Worm (Caenorhabditis elegans) whole organism, L1 larva: ENCODE measurements around the gene str-238.
"Not testable (repeated sequence)": the region's sequence is repeated elsewhere in the genome, so short reads cannot be mapped to it uniquely, and the experiment has no call there.

Experiments
- alr-1 ChIP-seq: fragments of 200-800 bp; sonication (Bioruptor generic); optimal IDR thresholded peaks from 2 replicates; lab custom pipeline; 2018; ENCODE audit warnings: borderline replicate concordance, mild to moderate bottlenecking, missing genetic modification characterization, missing compliant biosample characterization
- egl-13 ChIP-seq: sonication (generic microtip); optimal IDR thresholded peaks from 2 replicates; lab custom pipeline; 2016; ENCODE audit warnings: missing genotype, missing genetic modification reagents, missing genetic modification characterization, missing compliant biosample characterization
- egl-27 ChIP-seq, 2 experiments: fragments of 150-350 bp in 1 of 2; sonication (generic microtip); optimal IDR thresholded peaks; 3 replicates each; lab custom pipeline; 2017 to 2018; ENCODE audit warnings: missing biosample characterization in 2 of 2, missing genetic modification characterization in 2 of 2, missing genetic modification reagents in 2 of 2
- elt-2 ChIP-seq: sonication (generic microtip); optimal IDR thresholded peaks from 2 replicates; lab custom pipeline; 2016; ENCODE audit warnings: missing genetic modification characterization, mild to moderate bottlenecking, inconsistent platforms, missing compliant biosample characterization, missing genetic modification reagents
- ets-5 ChIP-seq: fragments of 200-800 bp; sonication (Bioruptor generic); IDR thresholded peaks from 2 replicates; pipeline ENCODE4 v1.3.6; 2022; ENCODE audit warnings: missing genetic modification characterization, missing compliant biosample characterization
- fos-1 ChIP-seq: fragments of 150-350 bp; optimal IDR thresholded peaks from 2 replicates; lab custom pipeline; 2014; ENCODE audit warnings: missing biosample characterization, missing genetic modification characterization
- lsy-2 ChIP-seq, 2 experiments: fragments of 150-350 bp; optimal IDR thresholded peaks; 2 replicates each; lab custom pipeline; 2014; ENCODE audit warnings: missing biosample characterization in 2 of 2, missing genetic modification characterization in 2 of 2
- nhr-71 ChIP-seq: sonication (generic microtip); optimal IDR thresholded peaks from 2 replicates; lab custom pipeline; 2016; ENCODE audit warnings: mild to moderate bottlenecking, missing genetic modification characterization, moderate library complexity, missing compliant biosample characterization
- nhr-84 ChIP-seq: sonication (generic microtip); optimal IDR thresholded peaks from 2 replicates; lab custom pipeline; 2017; ENCODE audit warnings: missing biosample characterization, missing genetic modification characterization
- pag-3 ChIP-seq: sonication (generic microtip); optimal IDR thresholded peaks from 2 replicates; lab custom pipeline; 2017; ENCODE audit warnings: missing genetic modification characterization, mild to moderate bottlenecking, missing compliant biosample characterization, antibody characterized with exemption, borderline replicate concordance; ENCODE audit not compliant: insufficient read depth
- pax-3 ChIP-seq: fragments of 200-800 bp; sonication (Bioruptor generic); optimal IDR thresholded peaks from 2 replicates; lab custom pipeline; 2018; ENCODE audit warnings: mild to moderate bottlenecking, missing genetic modification characterization, moderate library complexity, missing compliant biosample characterization
- snpc-4 ChIP-seq: fragments of 150-350 bp; optimal IDR thresholded peaks from 2 replicates; lab custom pipeline; 2014; ENCODE audit warnings: missing biosample characterization, missing genetic modification characterization
- tbx-2 ChIP-seq: sonication (generic microtip); optimal IDR thresholded peaks from 2 replicates; lab custom pipeline; 2016; ENCODE audit warnings: missing genetic modification characterization, missing compliant biosample characterization
- unc-30 ChIP-seq: sonication (generic microtip); optimal IDR thresholded peaks from 2 replicates; lab custom pipeline; 2017; ENCODE audit warnings: missing biosample characterization, missing genetic modification characterization

Gene str-238

ce11 chrV:814716-815115 lies 49.9 kb downstream of the str-238 start, which contains the start of gene R13D11.3:
Gene R13D11.3 (plus strand): TSS chrV:815016.
- no peak for TF ChIP-seq egl-13
- TF ChIP-seq snpc-4 (tag; lab: Kevin White, UChicago): no peak
- TF ChIP-seq egl-27 (tag; optimal IDR thresholded peaks at IDR 0.05; lab: Kevin White, UChicago): no peak
- TF ChIP-seq alr-1 (tag; lab: Kevin White, UChicago): no peak
- TF ChIP-seq nhr-84 (tag; lab: Kevin White, UChicago): no peak
- no peak for TF ChIP-seq elt-2 (tag; lab: Kevin White, UChicago)
- no peak for TF ChIP-seq lsy-2 (tag; optimal IDR thresholded peaks at IDR 0.05; lab: Kevin White, UChicago)
- no peak for TF ChIP-seq pag-3 (tag; lab: Kevin White, UChicago)
- TF ChIP-seq nhr-71 (tag; lab: Kevin White, UChicago): no peak
- TF ChIP-seq unc-30 (tag; lab: Kevin White, UChicago): no peak
- TF ChIP-seq, all 84 proteins: peak for 0

ce11 chrV:817182-817581 lies 52.4 kb downstream of the str-238 start, which contains the start of gene R13D11.1:
Gene R13D11.1 (plus strand): TSS chrV:817482.
- no peak for TF ChIP-seq ets-5

- not testable (repeated sequence) for TF ChIP-seq tbx-2, fos-1, pax-3 (tag; lab: Kevin White, UChicago)
These were observed 55.8 kb downstream of the str-238 start, which contains the start of gene srx-32 for ce11 chrV:820629-821028. Gene srx-32 (minus strand): TSS chrV:820729.
